Fruit fly (Drosophila melanogaster) S2 (cell line): Measurements from ENCODE around the gene SdhAL.

Experiments
- CG8478 ChIP-seq: fragments of >200 bp; optimal IDR thresholded peaks from 2 replicates; lab custom pipeline; 2018
- CTCF ChIP-seq, 2 experiments: fragments of >200 bp; optimal IDR thresholded peaks; 2 replicates each; lab custom pipeline; 2018

dm6 chr3L:11953217-11953616, 28.7 kb upstream of the SdhAL start, which contains the start of gene obst-G:
- TF ChIP-seq CG8478: no peak
- no peak for TF ChIP-seq CTCF (optimal IDR thresholded peaks at IDR 0.05; lab: Kevin White, UChicago)
